Fruit fly (Drosophila melanogaster): ENCODE data around the gene CG11970.

The CG11970 gene

DNA sequence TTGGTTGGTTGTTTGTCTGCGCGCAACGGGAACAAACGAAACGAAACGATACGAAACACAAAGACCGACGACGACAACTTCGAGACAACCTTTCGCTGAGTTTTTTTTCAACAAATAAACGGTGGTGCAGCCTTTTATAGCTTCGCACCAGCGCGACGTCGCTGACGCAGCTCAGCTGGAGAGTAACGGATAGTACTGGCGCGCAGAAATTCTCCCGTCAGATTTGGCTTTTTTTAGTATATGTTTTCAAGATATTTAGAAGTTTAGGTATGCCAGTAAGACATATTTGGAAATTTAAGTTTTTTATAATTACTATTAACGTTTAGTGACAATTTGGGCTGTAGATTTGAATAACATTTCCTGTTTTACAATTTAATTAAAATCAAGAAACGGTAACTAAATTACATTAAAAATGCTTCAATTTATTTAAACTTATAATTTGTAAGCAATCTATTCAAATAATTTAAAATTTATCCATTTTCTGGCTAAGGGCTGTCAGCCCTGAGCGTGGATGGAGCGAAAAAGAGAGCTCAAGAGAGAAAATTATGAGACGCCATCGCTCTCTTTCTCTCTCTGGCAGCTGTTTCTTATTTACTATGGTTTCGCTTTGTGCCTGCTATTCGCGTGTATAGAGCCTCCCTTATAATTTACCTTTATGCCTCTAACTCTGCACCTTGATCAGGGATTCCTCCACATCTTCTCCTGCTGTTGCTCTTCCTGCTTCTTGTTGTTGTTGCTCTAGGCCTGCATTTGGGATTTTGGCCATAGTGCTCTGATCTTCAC is 49.3 kb downstream of the CG11970 start:
- TF ChIP-seq Mio (GFP tag; optimal IDR thresholded peaks at IDR 0.05) (no peak), CG32264 (GFP tag; optimal IDR thresholded peaks at IDR 0.05) (no peak), N (GFP tag; optimal IDR thresholded peaks at IDR 0.05) (no peak), usp (GFP tag; optimal IDR thresholded peaks at IDR 0.05) (no peak), sage (GFP tag; optimal IDR thresholded peaks at IDR 0.05) (peak; percentile 29), Hr83 (GFP tag; optimal IDR thresholded peaks at IDR 0.05; ENCODE audit: poor library complexity, severe bottlenecking) (peak; percentile 8), Jra (GFP tag; optimal IDR thresholded peaks at IDR 0.05) (peak; percentile 75), h (GFP tag; optimal IDR thresholded peaks at IDR 0.05) (peak; percentile 83), Dif (GFP tag; optimal IDR thresholded peaks at IDR 0.05; ENCODE audit: partially characterized antibody) (peak; percentile 84), CrebA (GFP tag; optimal IDR thresholded peaks at IDR 0.05; ENCODE audit: borderline replicate concordance) (no peak), brk (GFP tag; optimal IDR thresholded peaks at IDR 0.05) (peak; percentile 73), psq (GFP tag; optimal IDR thresholded peaks at IDR 0.05) (peak; percentile 90), dsf (GFP tag; optimal IDR thresholded peaks at IDR 0.05; ENCODE audit: borderline replicate concordance) (peak; percentile 10), Vsx2 (GFP tag; optimal IDR thresholded peaks at IDR 0.05; ENCODE audit: partially characterized antibody) (peak; percentile 54), OdsH (GFP tag; optimal IDR thresholded peaks at IDR 0.05) (peak; percentile 82), CG9705 (GFP tag; optimal IDR thresholded peaks at IDR 0.05) (peak; percentile 71), pan (optimal IDR thresholded peaks at IDR 0.05) (no peak), Hr78 (GFP tag; optimal IDR thresholded peaks at IDR 0.05) (no peak), Hnf4 (GFP tag; optimal IDR thresholded peaks at IDR 0.05) (peak; percentile 35), woc (GFP tag; optimal IDR thresholded peaks at IDR 0.05) (peak; percentile 93), Rel (GFP tag; optimal IDR thresholded peaks at IDR 0.05) (peak; percentile 41), Rel (tag; optimal IDR thresholded peaks at IDR 0.05) (peak; percentile 55), HLH106 (tag; optimal IDR thresholded peaks at IDR 0.05) (peak; percentile 89), foxo (GFP tag; optimal IDR thresholded peaks at IDR 0.05) (peak in 1 of 2 experiments; percentile 84), tai (GFP tag; optimal IDR thresholded peaks at IDR 0.05) (peak; percentile 47), jim (GFP tag; optimal IDR thresholded peaks at IDR 0.05) (no peak), Myc (optimal IDR thresholded peaks at IDR 0.05) (peak; percentile 94), sv (GFP tag; optimal IDR thresholded peaks at IDR 0.05) (peak; percentile 79), Dfd (GFP tag; optimal IDR thresholded peaks at IDR 0.05) (no peak), Sp1 (GFP tag; optimal IDR thresholded peaks at IDR 0.05) (peak; percentile 92), lola (GFP tag; optimal IDR thresholded peaks at IDR 0.05) (no peak), ey (GFP tag; optimal IDR thresholded peaks at IDR 0.05) (peak; percentile 74), Abd-B (GFP tag; optimal IDR thresholded peaks at IDR 0.05) (no peak), br (GFP tag; optimal IDR thresholded peaks at IDR 0.05) (peak; percentile 75), dmrt93B (GFP tag; optimal IDR thresholded peaks at IDR 0.05) (peak; percentile 70), dl (GFP tag; optimal IDR thresholded peaks at IDR 0.05; ENCODE audit: insufficient read depth in 1 of 2, partially characterized antibody in 2 of 2) (peak; percentile 60 to 72), GATAd (GFP tag; optimal IDR thresholded peaks at IDR 0.05) (no peak), rgr (GFP tag; optimal IDR thresholded peaks at IDR 0.05) (peak; percentile 77), fru (GFP tag; optimal IDR thresholded peaks at IDR 0.05) (peak; percentile 86)

DNA sequence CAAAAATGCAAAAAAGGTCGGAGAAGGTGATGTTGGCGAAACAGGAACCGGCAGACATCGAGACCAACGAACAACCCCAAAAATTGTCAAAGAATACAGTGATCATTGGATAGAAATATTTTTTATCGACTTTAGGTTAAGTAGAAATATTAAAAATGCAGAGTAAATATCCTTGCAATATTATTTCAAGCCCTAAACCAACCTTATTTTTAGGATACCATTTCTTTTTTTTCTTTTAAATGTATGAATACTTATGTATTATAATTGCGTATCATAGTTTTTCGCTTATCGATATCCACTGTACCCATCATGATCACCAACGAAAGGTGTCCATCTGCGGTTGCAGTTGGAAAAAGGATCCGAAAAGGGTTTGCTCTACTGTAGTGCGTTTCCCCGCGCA is 50.7 kb downstream of the CG11970 start:
- TF ChIP-seq fru (GFP tag; optimal IDR thresholded peaks at IDR 0.05) (peak; percentile 34), Hnf4 (GFP tag; optimal IDR thresholded peaks at IDR 0.05) (no peak), woc (GFP tag; optimal IDR thresholded peaks at IDR 0.05) (no peak), sv (GFP tag; optimal IDR thresholded peaks at IDR 0.05) (no peak), h (GFP tag; optimal IDR thresholded peaks at IDR 0.05) (peak; percentile 38), lola (GFP tag; optimal IDR thresholded peaks at IDR 0.05) (no peak), rgr (GFP tag; optimal IDR thresholded peaks at IDR 0.05) (peak; percentile 17), Jra (GFP tag; optimal IDR thresholded peaks at IDR 0.05) (no peak), CrebA (GFP tag; optimal IDR thresholded peaks at IDR 0.05; ENCODE audit: borderline replicate concordance) (no peak), jim (GFP tag; optimal IDR thresholded peaks at IDR 0.05) (no peak), Sp1 (GFP tag; optimal IDR thresholded peaks at IDR 0.05) (peak; percentile 23), HLH106 (tag; optimal IDR thresholded peaks at IDR 0.05) (peak; percentile 26), foxo (GFP tag; optimal IDR thresholded peaks at IDR 0.05) (peak in 1 of 2 experiments; percentile 51), psq (GFP tag; optimal IDR thresholded peaks at IDR 0.05) (peak; percentile 30), CG9705 (GFP tag; optimal IDR thresholded peaks at IDR 0.05) (no peak), ey (GFP tag; optimal IDR thresholded peaks at IDR 0.05) (peak; percentile 15), Hr83 (GFP tag; optimal IDR thresholded peaks at IDR 0.05; ENCODE audit: poor library complexity, severe bottlenecking) (no peak), br (GFP tag; optimal IDR thresholded peaks at IDR 0.05) (no peak), OdsH (GFP tag; optimal IDR thresholded peaks at IDR 0.05) (peak; percentile 11), dl (GFP tag; optimal IDR thresholded peaks at IDR 0.05; ENCODE audit: insufficient read depth in 1 of 2, partially characterized antibody in 2 of 2) (no peak), brk (GFP tag; optimal IDR thresholded peaks at IDR 0.05) (no peak), pan (optimal IDR thresholded peaks at IDR 0.05) (no peak)

Data from whole organism, wandering third instar larva.